Worm (Caenorhabditis elegans) whole organism, L1 larva: ENCODE results near the gene F13E9.11.

Source experiments
- C04F5.9 ChIP-seq: sonication (generic microtip); optimal IDR thresholded peaks from 2 replicates; lab custom pipeline; 2016; ENCODE audit warnings: missing genetic modification characterization, missing compliant biosample characterization
- C34B4.2 ChIP-seq: sonication (generic microtip); optimal IDR thresholded peaks from 2 replicates; lab custom pipeline; 2017; ENCODE audit warnings: mild to moderate bottlenecking, missing genetic modification characterization, missing compliant biosample characterization
- F16B12.6 ChIP-seq: fragments of 150-350 bp; optimal IDR thresholded peaks from 2 replicates; lab custom pipeline; 2014; ENCODE audit warnings: missing biosample characterization, missing genetic modification characterization
- aly-2 ChIP-seq: fragments of 150-350 bp; optimal IDR thresholded peaks from 2 replicates; lab custom pipeline; 2014; ENCODE audit warnings: missing biosample characterization, missing genetic modification characterization
- ama-1 ChIP-seq: fragments of 150-350 bp; optimal IDR thresholded peaks from 2 replicates; lab custom pipeline; 2014
- blmp-1 ChIP-seq: fragments of 150-350 bp; optimal IDR thresholded peaks from 2 replicates; lab custom pipeline; 2014; ENCODE audit warnings: missing biosample characterization, missing genetic modification characterization
- ceh-63 ChIP-seq: fragments of 200-800 bp; sonication (Bioruptor generic); optimal IDR thresholded peaks from 2 replicates; lab custom pipeline; 2018; ENCODE audit warnings: mild to moderate bottlenecking, missing genetic modification characterization, missing compliant biosample characterization
- ceh-82 ChIP-seq, 3 experiments: fragments of 150-350 bp in 1 of 3; sonication (generic microtip) in 2 of 3; optimal IDR thresholded peaks; 2 replicates each; lab custom pipeline; 2014 to 2017; ENCODE audit warnings: missing biosample characterization in 3 of 3, missing genetic modification characterization in 3 of 3
- ceh-90 ChIP-seq: sonication (generic microtip); optimal IDR thresholded peaks from 2 replicates; lab custom pipeline; 2016; ENCODE audit warnings: missing genetic modification characterization, missing compliant biosample characterization
- ces-1 ChIP-seq: fragments of 150-350 bp; optimal IDR thresholded peaks from 2 replicates; lab custom pipeline; 2014; ENCODE audit warnings: missing biosample characterization, missing genetic modification reagents, missing genetic modification characterization
- dpl-1 ChIP-seq, 3 experiments: fragments of 150-350 bp in 2 of 3; sonication (generic microtip) in 1 of 3; optimal IDR thresholded peaks; 2 replicates each; lab custom pipeline; 2014 to 2017; ENCODE audit warnings: missing biosample characterization in 3 of 3, missing genetic modification characterization in 3 of 3, missing genetic modification reagents in 3 of 3
- egl-13 ChIP-seq: sonication (generic microtip); optimal IDR thresholded peaks from 2 replicates; lab custom pipeline; 2016; ENCODE audit warnings: missing genotype, missing genetic modification reagents, missing genetic modification characterization, missing compliant biosample characterization
- elt-3 ChIP-seq, 6 experiments: fragments of 150-350 bp in 1 of 6; sonication (generic microtip); optimal IDR thresholded peaks; 2 replicates each; lab custom pipeline; 2017 to 2018; ENCODE audit warnings: missing biosample characterization in 6 of 6, missing genetic modification characterization in 6 of 6, inconsistent platforms in 1 of 6
- ets-5 ChIP-seq: fragments of 200-800 bp; sonication (Bioruptor generic); IDR thresholded peaks from 2 replicates; pipeline ENCODE4 v1.3.6; 2022; ENCODE audit warnings: missing genetic modification characterization, missing compliant biosample characterization
- fkh-10 ChIP-seq: sonication (generic microtip); optimal IDR thresholded peaks from 2 replicates; lab custom pipeline; 2017; ENCODE audit warnings: missing biosample characterization, missing genetic modification reagents, missing genetic modification characterization
- fkh-4 ChIP-seq: sonication (generic microtip); optimal IDR thresholded peaks from 2 replicates; lab custom pipeline; 2016; ENCODE audit warnings: missing compliant biosample characterization, missing genetic modification characterization, borderline replicate concordance
- fkh-8 ChIP-seq: sonication (generic microtip); optimal IDR thresholded peaks from 2 replicates; lab custom pipeline; 2016; ENCODE audit warnings: mild to moderate bottlenecking, missing genetic modification characterization, missing compliant biosample characterization
- grh-1 ChIP-seq: fragments of 200-800 bp; sonication (Bioruptor generic); IDR thresholded peaks from 2 replicates; pipeline ENCODE4 v1.3.6; 2022; ENCODE audit warnings: missing genetic modification reagents, missing genetic modification characterization, missing compliant biosample characterization
- hlh-4 ChIP-seq: sonication (generic microtip); optimal IDR thresholded peaks from 2 replicates; lab custom pipeline; 2016; ENCODE audit warnings: mild to moderate bottlenecking, missing genetic modification characterization, missing compliant biosample characterization
- isw-1 ChIP-seq: fragments of 200-800 bp; sonication (Bioruptor generic); IDR thresholded peaks from 2 replicates; pipeline ENCODE4 v1.3.6; 2022; ENCODE audit warnings: missing genetic modification characterization, missing compliant biosample characterization
- lin-13 ChIP-seq: fragments of 150-350 bp; optimal IDR thresholded peaks from 2 replicates; lab custom pipeline; 2014; ENCODE audit warnings: missing biosample characterization, missing genetic modification reagents, missing genetic modification characterization
- lin-15B ChIP-seq: fragments of 150-350 bp; sonication (generic microtip); optimal IDR thresholded peaks from 3 replicates; lab custom pipeline; 2014; ENCODE audit warnings: missing biosample characterization, missing genetic modification characterization
- lin-35 ChIP-seq, 2 experiments: fragments of 150-350 bp; optimal IDR thresholded peaks; 2 replicates each; lab custom pipeline; 2014; ENCODE audit warnings: missing biosample characterization in 2 of 2, missing genetic modification characterization in 2 of 2, missing genetic modification reagents in 2 of 2
- lir-3 ChIP-seq: sonication (generic microtip); optimal IDR thresholded peaks from 2 replicates; lab custom pipeline; 2016; ENCODE audit warnings: mild to moderate bottlenecking, missing genetic modification characterization, moderate library complexity, missing compliant biosample characterization; ENCODE audit not compliant: poor library complexity
- lsy-2 ChIP-seq, 2 experiments: fragments of 150-350 bp; optimal IDR thresholded peaks; 2 replicates each; lab custom pipeline; 2014; ENCODE audit warnings: missing biosample characterization in 2 of 2, missing genetic modification characterization in 2 of 2
- mdl-1 ChIP-seq, 2 experiments: fragments of 150-350 bp; optimal IDR thresholded peaks; 2 replicates each; lab custom pipeline; 2014 to 2017; ENCODE audit warnings: missing biosample characterization in 2 of 2, missing genetic modification characterization in 2 of 2, inconsistent platforms in 1 of 2
- mep-1 ChIP-seq: fragments of 150-350 bp; optimal IDR thresholded peaks from 2 replicates; lab custom pipeline; 2014; ENCODE audit warnings: missing biosample characterization, missing genetic modification characterization
- nhr-11 ChIP-seq: fragments of 150-350 bp; optimal IDR thresholded peaks from 2 replicates; lab custom pipeline; 2014; ENCODE audit warnings: missing biosample characterization, missing genetic modification characterization
- nhr-12 ChIP-seq: sonication (generic microtip); optimal IDR thresholded peaks from 2 replicates; lab custom pipeline; 2017; ENCODE audit warnings: missing biosample characterization, missing genetic modification characterization
- nhr-28 ChIP-seq: fragments of 150-350 bp; optimal IDR thresholded peaks from 2 replicates; lab custom pipeline; 2014; ENCODE audit warnings: missing biosample characterization, missing genetic modification characterization
- nhr-47 ChIP-seq: sonication (generic microtip); optimal IDR thresholded peaks from 2 replicates; lab custom pipeline; 2016; ENCODE audit warnings: mild to moderate bottlenecking, missing genetic modification characterization, moderate library complexity, missing compliant biosample characterization
- nhr-76 ChIP-seq: sonication (generic microtip); optimal IDR thresholded peaks from 2 replicates; lab custom pipeline; 2017; ENCODE audit warnings: missing biosample characterization, missing genetic modification characterization
- nhr-77 ChIP-seq: fragments of 150-350 bp; optimal IDR thresholded peaks from 2 replicates; lab custom pipeline; 2014; ENCODE audit warnings: missing biosample characterization, missing genetic modification characterization
- nhr-85 ChIP-seq: sonication (generic microtip); peaks from one replicate; lab custom pipeline; 2016; ENCODE audit warnings: missing genetic modification characterization, inconsistent platforms, missing compliant biosample characterization
- rnt-1 ChIP-seq: sonication (generic microtip); optimal IDR thresholded peaks from 2 replicates; lab custom pipeline; 2016; ENCODE audit warnings: mild to moderate bottlenecking, missing genetic modification characterization, moderate library complexity, missing compliant biosample characterization
- snu-23 ChIP-seq: sonication (generic microtip); optimal IDR thresholded peaks from 2 replicates; lab custom pipeline; 2016; ENCODE audit warnings: missing genetic modification characterization, missing compliant biosample characterization
- sox-4 ChIP-seq: sonication (generic microtip); optimal IDR thresholded peaks from 2 replicates; lab custom pipeline; 2016; ENCODE audit warnings: missing genetic modification characterization, missing compliant biosample characterization
- tbx-2 ChIP-seq: sonication (generic microtip); optimal IDR thresholded peaks from 2 replicates; lab custom pipeline; 2016; ENCODE audit warnings: missing genetic modification characterization, missing compliant biosample characterization
- tlp-1 ChIP-seq: fragments of 150-350 bp; optimal IDR thresholded peaks from 2 replicates; lab custom pipeline; 2014; ENCODE audit warnings: missing biosample characterization, missing genetic modification characterization
- unc-130 ChIP-seq: fragments of 150-350 bp; optimal IDR thresholded peaks from 2 replicates; lab custom pipeline; 2017; ENCODE audit warnings: missing biosample characterization, missing genetic modification characterization, inconsistent platforms
- unc-62 ChIP-seq: fragments of 150-350 bp; optimal IDR thresholded peaks from 2 replicates; lab custom pipeline; 2014; ENCODE audit warnings: missing biosample characterization, missing genetic modification reagents, missing genetic modification characterization
- unc-86 ChIP-seq: sonication (generic microtip); optimal IDR thresholded peaks from 2 replicates; lab custom pipeline; 2016; ENCODE audit warnings: missing genetic modification characterization, missing compliant biosample characterization
- unc-98 ChIP-seq: fragments of 200-800 bp; sonication (Bioruptor generic); IDR thresholded peaks from 2 replicates; pipeline ENCODE4 v1.3.6; 2022; ENCODE audit warnings: missing genetic modification characterization, missing compliant biosample characterization
- vab-15 ChIP-seq: sonication (generic microtip); optimal IDR thresholded peaks from 2 replicates; lab custom pipeline; 2017; ENCODE audit warnings: missing genotype, mild to moderate bottlenecking, missing genetic modification characterization, missing compliant biosample characterization
- xbp-1 ChIP-seq: sonication (generic microtip); optimal IDR thresholded peaks from 2 replicates; lab custom pipeline; 2016; ENCODE audit warnings: missing genetic modification characterization, missing compliant biosample characterization
- ztf-4 ChIP-seq: fragments of 150-350 bp; optimal IDR thresholded peaks from 2 replicates; lab custom pipeline; 2014; ENCODE audit warnings: missing biosample characterization, missing genetic modification characterization

The F13E9.11 gene

ce11 chrIV:10821672-10822304, 47.1 kb downstream of the F13E9.11 start (continued):
- TF ChIP-seq ets-5 (no peak), nhr-11 (tag; lab: Kevin White, UChicago) (peak; percentile 12)

- peak in 1 of 3 experiments; percentile 38 for TF ChIP-seq ceh-82 (tag; optimal IDR thresholded peaks at IDR 0.05; lab: Kevin White, UChicago)
- TF ChIP-seq nhr-85 (tag; lab: Kevin White, UChicago), result no peak
These were observed 47.9 kb downstream of the F13E9.11 start for ce11 chrIV:10820837-10821671.

DNA sequence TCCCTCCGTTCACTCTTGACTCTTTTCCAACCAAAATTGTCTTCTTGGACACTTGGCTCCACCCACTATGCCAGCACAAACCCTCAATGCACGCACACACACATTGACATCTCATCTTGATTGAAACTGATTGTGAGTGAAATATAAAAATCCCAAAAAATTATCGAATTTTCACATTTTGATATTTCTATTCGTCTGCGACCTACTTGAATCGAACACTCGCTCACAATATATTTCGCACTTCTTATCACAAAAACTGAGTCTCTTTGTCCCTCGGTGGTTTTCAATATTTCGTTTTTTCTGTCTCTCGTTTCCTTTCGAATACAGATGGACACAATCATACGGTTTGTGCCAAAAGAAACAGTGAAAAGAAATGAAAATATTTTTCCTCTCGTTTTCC, 48.8 kb downstream of the F13E9.11 start:
- TF ChIP-seq blmp-1 (tag; lab: Kevin White, UChicago), result peak; percentile 12
- TF ChIP-seq C34B4.2 (tag; lab: Kevin White, UChicago), result no peak
- peak in 1 of 2 experiments; percentile 24 for TF ChIP-seq lin-35 (GFP tag; optimal IDR thresholded peaks at IDR 0.05; lab: Kevin White, UChicago)

DNA sequence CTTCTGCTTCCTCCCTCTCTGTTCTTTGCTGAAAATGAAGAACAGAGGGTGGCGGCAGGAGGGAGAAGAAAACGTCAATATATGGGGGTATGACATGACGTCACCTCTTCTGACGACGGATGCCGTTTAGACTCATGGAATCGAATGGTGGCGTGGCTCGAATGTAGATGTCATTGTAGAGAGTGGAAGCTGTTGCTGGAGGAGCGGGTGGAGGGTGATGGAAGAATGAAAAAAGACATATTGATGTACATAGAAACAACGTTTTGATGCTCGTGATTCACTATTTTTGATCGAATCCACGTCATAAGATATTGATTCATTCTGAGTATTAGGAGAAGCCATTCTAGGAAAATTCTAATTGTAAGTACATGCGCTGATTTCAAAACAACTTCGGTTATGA, 49.9 kb downstream of the F13E9.11 start:
- TF ChIP-seq dpl-1 (GFP tag; optimal IDR thresholded peaks at IDR 0.05; lab: Kevin White, UChicago), result no peak
- no peak for TF ChIP-seq lin-15B (tag; lab: Kevin White, UChicago)
- no peak for TF ChIP-seq nhr-12 (tag; lab: Kevin White, UChicago)
- TF ChIP-seq fkh-8 (tag; lab: Kevin White, UChicago), result peak; percentile 77
- no peak for TF ChIP-seq ama-1 (lab: Kevin White, UChicago)
- no peak for TF ChIP-seq unc-62 (GFP tag; lab: Kevin White, UChicago)
- no peak for TF ChIP-seq ceh-63
- peak; percentile 7 for TF ChIP-seq mep-1
- no peak for TF ChIP-seq fkh-10 (GFP tag; lab: Kevin White, UChicago)
- TF ChIP-seq ets-5, result no peak
- TF ChIP-seq nhr-47 (tag; lab: Kevin White, UChicago), result peak; percentile 66
- TF ChIP-seq rnt-1 (tag; lab: Kevin White, UChicago), result no peak
- no peak for TF ChIP-seq hlh-4
- TF ChIP-seq tlp-1 (tag; lab: Kevin White, UChicago), result no peak
- TF ChIP-seq ces-1 (GFP tag; lab: Kevin White, UChicago), result no peak
- TF ChIP-seq nhr-11 (tag; lab: Kevin White, UChicago), result no peak
- TF ChIP-seq F16B12.6 (tag; lab: Kevin White, UChicago), result no peak
- no peak for TF ChIP-seq ceh-90
- TF ChIP-seq egl-13 (tag; lab: Kevin White, UChicago), result peak; percentile 8
- no peak for TF ChIP-seq sox-4 (tag; lab: Kevin White, UChicago)
- TF ChIP-seq nhr-77 (tag; lab: Kevin White, UChicago), result no peak
- no peak for TF ChIP-seq lir-3
- TF ChIP-seq fkh-4 (tag; lab: Kevin White, UChicago), result no peak
- no peak for TF ChIP-seq tbx-2 (tag; lab: Kevin White, UChicago)
- TF ChIP-seq grh-1 (GFP tag; lab: Robert Waterston, UW), result no peak
- TF ChIP-seq unc-98, result no peak
- TF ChIP-seq isw-1 (GFP tag; lab: Robert Waterston, UW), result no peak
- no peak for TF ChIP-seq aly-2 (tag; lab: Kevin White, UChicago)
- TF ChIP-seq xbp-1 (tag; lab: Kevin White, UChicago), result no peak
- no peak for TF ChIP-seq unc-130
- TF ChIP-seq vab-15 (tag; lab: Kevin White, UChicago), result no peak
- TF ChIP-seq ztf-4 (tag; lab: Kevin White, UChicago), result no peak
- no peak for TF ChIP-seq nhr-76 (tag; lab: Kevin White, UChicago)
- TF ChIP-seq lsy-2 (tag; optimal IDR thresholded peaks at IDR 0.05; lab: Kevin White, UChicago), result peak in 1 of 2 experiments; percentile 17
- TF ChIP-seq unc-86 (tag; lab: Kevin White, UChicago), result peak; percentile 14
- no peak for TF ChIP-seq lin-13
- no peak for TF ChIP-seq snu-23 (GFP tag; lab: Kevin White, UChicago)
- TF ChIP-seq elt-3 (tag; optimal IDR thresholded peaks at IDR 0.05; lab: Kevin White, UChicago), result no peak
- no peak for TF ChIP-seq nhr-28
- no peak for TF ChIP-seq mdl-1 (tag; optimal IDR thresholded peaks at IDR 0.05; lab: Kevin White, UChicago)
- TF ChIP-seq C04F5.9 (tag; lab: Kevin White, UChicago), result no peak
